Worm (Caenorhabditis elegans) whole organism, young adult: Measurements from ENCODE around the gene glrx-5.

ENCODE experiments used
- B0035.1 ChIP-seq: sonication (generic microtip); optimal IDR thresholded peaks from 2 replicates; lab custom pipeline; 2016; ENCODE audit warnings: missing genetic modification characterization, mild to moderate bottlenecking, missing compliant biosample characterization, missing genotype, missing genetic modification reagents
- F10E7.11 ChIP-seq: sonication (generic microtip); optimal IDR thresholded peaks from 2 replicates; lab custom pipeline; 2017; ENCODE audit warnings: mild to moderate bottlenecking, missing genetic modification characterization, moderate library complexity, missing compliant biosample characterization
- F57A8.1 ChIP-seq: fragments of 200-800 bp; sonication (Bioruptor generic); optimal IDR thresholded peaks from 2 replicates; lab custom pipeline; 2018; ENCODE audit warnings: mild to moderate bottlenecking, missing genetic modification characterization, moderate library complexity, missing compliant biosample characterization
- F57C9.4 ChIP-seq: sonication (generic microtip); optimal IDR thresholded peaks from 2 replicates; lab custom pipeline; 2017; ENCODE audit warnings: mild to moderate bottlenecking, missing genetic modification characterization, missing compliant biosample characterization
- Y53F4B.3 ChIP-seq: fragments of 200-800 bp; sonication (Bioruptor generic); IDR thresholded peaks from 2 replicates; pipeline ENCODE4 v1.3.6; 2022; ENCODE audit warnings: missing genetic modification reagents, missing genetic modification characterization, missing compliant biosample characterization
- atf-7 ChIP-seq: sonication (generic microtip); optimal IDR thresholded peaks from 2 replicates; lab custom pipeline; 2017; ENCODE audit warnings: mild to moderate bottlenecking, missing genetic modification characterization, missing compliant biosample characterization
- egrh-3 ChIP-seq: fragments of 200-800 bp; sonication (Bioruptor generic); IDR thresholded peaks from 2 replicates; pipeline ENCODE4 v1.3.6; 2022; ENCODE audit warnings: missing genetic modification reagents, missing genetic modification characterization, missing compliant biosample characterization
- him-1 ChIP-seq: sonication (generic microtip); optimal IDR thresholded peaks from 2 replicates; lab custom pipeline; 2016; ENCODE audit warnings: missing genotype, missing genetic modification reagents, missing genetic modification characterization, missing compliant biosample characterization
- mes-4 ChIP-seq: sonication (generic microtip); optimal IDR thresholded peaks from 2 replicates; lab custom pipeline; 2016; ENCODE audit warnings: missing genotype, missing genetic modification characterization, missing compliant biosample characterization
- nfya-1 ChIP-seq: sonication (generic microtip); optimal IDR thresholded peaks from 2 replicates; lab custom pipeline; 2017; ENCODE audit warnings: antibody characterized with exemption, missing compliant biosample characterization, missing genetic modification characterization, borderline replicate concordance; ENCODE audit not compliant: insufficient read depth
- pha-4 ChIP-seq: fragments of 150-350 bp; sonication (generic microtip); optimal IDR thresholded peaks from 2 replicates; lab custom pipeline; 2014; ENCODE audit warnings: missing biosample characterization, missing genetic modification reagents, missing genetic modification characterization
- snpc-4 ChIP-seq, 5 experiments: fragments of 150-350 bp in 1 of 5; sonication (generic microtip) in 4 of 5; optimal IDR thresholded peaks; 2 replicates each; lab custom pipeline; 2014 to 2018; ENCODE audit warnings: missing genetic modification characterization in 5 of 5, missing biosample characterization in 3 of 5, antibody characterized with exemption in 2 of 5, mild to moderate bottlenecking in 2 of 5, missing compliant biosample characterization in 2 of 5, missing genotype in 2 of 5, moderate library complexity in 2 of 5, missing genetic modification reagents in 1 of 5
- unc-130 ChIP-seq: sonication (generic microtip); optimal IDR thresholded peaks from 2 replicates; lab custom pipeline; 2016; ENCODE audit warnings: missing genetic modification reagents, missing genetic modification characterization, missing compliant biosample characterization
- ztf-18 ChIP-seq: sonication (generic microtip); optimal IDR thresholded peaks from 2 replicates; lab custom pipeline; 2016; ENCODE audit warnings: missing genotype, mild to moderate bottlenecking, missing genetic modification characterization, missing compliant biosample characterization

- no peak for TF ChIP-seq F57C9.4
- TF ChIP-seq egrh-3 (GFP tag; lab: Robert Waterston, UW) = no peak
- TF ChIP-seq him-1 (tag; lab: Kevin White, UChicago) = no peak
- no peak for TF ChIP-seq nfya-1
- no peak for TF ChIP-seq pha-4 (tag; lab: Kevin White, UChicago)
- TF ChIP-seq atf-7 (tag; lab: Kevin White, UChicago) = no peak
- TF ChIP-seq snpc-4 (GFP tag; optimal IDR thresholded peaks at IDR 0.05; lab: Kevin White, UChicago) = no peak
- no peak for TF ChIP-seq snpc-4 (tag; optimal IDR thresholded peaks at IDR 0.05; lab: Kevin White, UChicago)
- no peak for TF ChIP-seq unc-130 (GFP tag; lab: Kevin White, UChicago)
- TF ChIP-seq F57A8.1 (GFP tag; lab: Kevin White, UChicago) = no peak
- TF ChIP-seq mes-4 = no peak
- TF ChIP-seq B0035.1 (tag; lab: Kevin White, UChicago) = no peak
- no peak for TF ChIP-seq F10E7.11 (tag; lab: Kevin White, UChicago)
- no peak for TF ChIP-seq ztf-18 (tag; lab: Kevin White, UChicago)
- TF ChIP-seq Y53F4B.3 = no peak
Observed at ce11 chrIII:12373306-12373705, 351 bp downstream of the glrx-5 start.
